Worm (Caenorhabditis elegans) whole organism, late embryonic: ENCODE measurements around the gene lys-8.

Experiments
- ceh-30 ChIP-seq: fragments of 150-350 bp; optimal IDR thresholded peaks from 2 replicates; lab custom pipeline; 2014; ENCODE audit warnings: missing biosample characterization, missing genetic modification characterization
- npax-4 ChIP-seq: sonication (generic microtip); optimal IDR thresholded peaks from 2 replicates; lab custom pipeline; 2016; ENCODE audit warnings: missing genetic modification characterization, missing compliant biosample characterization

ce11 chrII:5585788-5586187 lies at the start of gene lys-8:
- TF ChIP-seq npax-4 (tag; lab: Kevin White, UChicago) (no peak), ceh-30 (tag; lab: Kevin White, UChicago) (no peak)
